Fruit fly (Drosophila melanogaster): Measurements from ENCODE around the gene Ilp8.

- TF ChIP-seq acj6 (GFP tag; optimal IDR thresholded peaks at IDR 0.05) (peak; percentile 43), CG31627 (GFP tag; optimal IDR thresholded peaks at IDR 0.05) (peak; percentile 37), CG11294 (GFP tag; IDR thresholded peaks at IDR 0.05) (no peak), Hr39 (GFP tag; optimal IDR thresholded peaks at IDR 0.05) (peak; percentile 49), CG8119 (GFP tag; IDR thresholded peaks at IDR 0.05) (peak; percentile 18; the same call in 1 of the 3 replicates), Lpt (GFP tag; optimal IDR thresholded peaks at IDR 0.05) (no peak), Gug (GFP tag; IDR thresholded peaks at IDR 0.05) (no peak), CG8632 (GFP tag; optimal IDR thresholded peaks at IDR 0.05) (peak; percentile 40), CG34406 (GFP tag; optimal IDR thresholded peaks at IDR 0.05) (peak; percentile 54)
Measured at dm6 chr3L:17012017-17012719, 19.7 kb downstream of the Ilp8 start, which contains the start of gene CG3764.

All from whole organism, prepupa.